Fruit fly (Drosophila melanogaster) whole organism, embryonic: ENCODE measurements around the gene BTBD9.

ENCODE experiments used
- Ada2b ChIP-seq: fragments of 200-800 bp; sonication (Bioruptor generic); IDR thresholded peaks from 2 replicates; pipeline ENCODE4 v1.3.6; 2022; ENCODE audit warnings: missing biosample characterization, missing genetic modification characterization
- Awh ChIP-seq: fragments of 200-800 bp; sonication (Bioruptor generic); IDR thresholded peaks from 2 replicates; pipeline ENCODE4, ENCODE4 v1.3.6; 2022; ENCODE audit warnings: missing biosample characterization, missing genetic modification characterization
- Bdp1 ChIP-seq: fragments of 200-800 bp; sonication (Bioruptor generic); optimal IDR thresholded peaks from 3 replicates; lab custom pipeline; 2016; ENCODE audit warnings: missing biosample characterization, missing genetic modification characterization
- Blimp-1 ChIP-seq: fragments of 200-800 bp; sonication (Bioruptor generic); optimal IDR thresholded peaks from 3 replicates; lab custom pipeline; 2018; ENCODE audit warnings: missing biosample characterization, missing genetic modification characterization, mild to moderate bottlenecking, moderate library complexity, missing genetic modification reagents
- CG10209 ChIP-seq: fragments of 200-800 bp; sonication (Bioruptor generic); optimal IDR thresholded peaks from 3 replicates; lab custom pipeline; 2017; ENCODE audit warnings: missing biosample characterization, mild to moderate bottlenecking, missing genetic modification characterization, missing genetic modification reagents
- CG1024 ChIP-seq: fragments of 200-800 bp; sonication (Bioruptor generic); IDR thresholded peaks from 2 replicates; pipeline ENCODE4 v1.3.6; 2022; ENCODE audit warnings: missing biosample characterization, missing genetic modification characterization
- CG11398 ChIP-seq: fragments of 200-800 bp; sonication (Bioruptor generic); optimal IDR thresholded peaks from 2 replicates; lab custom pipeline; 2016; ENCODE audit warnings: missing biosample characterization, missing genetic modification characterization
- CG11723 ChIP-seq: fragments of 200-800 bp; sonication (Bioruptor generic); optimal IDR thresholded peaks from 2 replicates; lab custom pipeline; 2017; ENCODE audit warnings: missing biosample characterization, mild to moderate bottlenecking, missing genetic modification characterization
- CG13296 ChIP-seq: fragments of 200-800 bp; sonication (Bioruptor generic); optimal IDR thresholded peaks from 3 replicates; lab custom pipeline; 2018; ENCODE audit warnings: missing biosample characterization, mild to moderate bottlenecking, missing genetic modification characterization
- CG14667 ChIP-seq: fragments of 200-800 bp; sonication (Bioruptor generic); IDR thresholded peaks from 2 replicates; pipeline ENCODE4 v1.3.6; 2022; ENCODE audit warnings: missing biosample characterization, missing genetic modification characterization
- CG15696 ChIP-seq: fragments of 200-800 bp; sonication (Bioruptor generic); optimal IDR thresholded peaks from 2 replicates; lab custom pipeline; 2019; ENCODE audit warnings: missing biosample characterization, mild to moderate bottlenecking, missing genetic modification characterization, moderate library complexity
- CG17361 ChIP-seq: fragments of 200-800 bp; sonication (Bioruptor generic); IDR thresholded peaks from 3 replicates; pipeline ENCODE4 v1.3.6; 2022; ENCODE audit warnings: missing biosample characterization, missing genetic modification characterization
- CG18619 ChIP-seq: fragments of 200-800 bp; sonication (Bioruptor generic); optimal IDR thresholded peaks from 3 replicates; lab custom pipeline; 2017; ENCODE audit warnings: missing biosample characterization, mild to moderate bottlenecking, missing genetic modification characterization
- CG2875 ChIP-seq: fragments of 200-800 bp; sonication (Bioruptor generic); optimal IDR thresholded peaks from 2 replicates; lab custom pipeline; 2017; ENCODE audit warnings: missing biosample characterization, mild to moderate bottlenecking, missing genetic modification characterization, missing genetic modification reagents
- CG3995 ChIP-seq: fragments of 200-800 bp; sonication (Bioruptor generic); optimal IDR thresholded peaks from 3 replicates; lab custom pipeline; 2016; ENCODE audit warnings: missing biosample characterization, missing genetic modification characterization
- CG7357 ChIP-seq: fragments of 200-800 bp; sonication (Bioruptor generic); IDR thresholded peaks from 3 replicates; pipeline ENCODE4 v1.3.6; 2022; ENCODE audit warnings: missing biosample characterization, missing genetic modification characterization
- CG7372 ChIP-seq: fragments of 200-800 bp; sonication (Bioruptor generic); IDR thresholded peaks from 2 replicates; pipeline ENCODE4 v1.3.6; 2022; ENCODE audit warnings: missing biosample characterization, missing genetic modification characterization
- CG7556 ChIP-seq: fragments of 200-800 bp; sonication (Bioruptor generic); optimal IDR thresholded peaks from 2 replicates; lab custom pipeline; 2017; ENCODE audit warnings: missing biosample characterization, mild to moderate bottlenecking, missing genetic modification characterization
- CG9437 ChIP-seq: fragments of 200-800 bp; sonication (Bioruptor generic); optimal IDR thresholded peaks from 2 replicates; lab custom pipeline; 2018; ENCODE audit warnings: missing biosample characterization, mild to moderate bottlenecking, missing genetic modification characterization
- CG9727 ChIP-seq: fragments of 200-800 bp; sonication (Bioruptor generic); optimal IDR thresholded peaks from 3 replicates; lab custom pipeline; 2017; ENCODE audit warnings: missing biosample characterization, mild to moderate bottlenecking, missing genetic modification characterization
- CoRest ChIP-seq: fragments of 200-800 bp; sonication (Bioruptor generic); optimal IDR thresholded peaks from 3 replicates; lab custom pipeline; 2018; ENCODE audit warnings: missing biosample characterization, mild to moderate bottlenecking, missing genetic modification characterization, moderate library complexity
- Fer2 ChIP-seq: fragments of 200-800 bp; sonication (Bioruptor generic); optimal IDR thresholded peaks from 2 replicates; lab custom pipeline; 2018; ENCODE audit warnings: missing biosample characterization, mild to moderate bottlenecking, missing genetic modification characterization, moderate library complexity
- Fer3 ChIP-seq: fragments of 200-800 bp; sonication (Bioruptor generic); optimal IDR thresholded peaks from 2 replicates; lab custom pipeline; 2018; ENCODE audit warnings: missing biosample characterization, mild to moderate bottlenecking, missing genetic modification characterization, moderate library complexity
- HHEX ChIP-seq: fragments of 200-800 bp; sonication (Bioruptor generic); optimal IDR thresholded peaks from 3 replicates; lab custom pipeline; 2017; ENCODE audit warnings: missing biosample characterization, mild to moderate bottlenecking, missing genetic modification characterization, missing genetic modification reagents
- Hr39 ChIP-seq: fragments of >200 bp; optimal IDR thresholded peaks from 2 replicates; lab custom pipeline; 2017
- MTF-1 ChIP-seq: fragments of 200-800 bp; sonication (Bioruptor generic); optimal IDR thresholded peaks from 2 replicates; lab custom pipeline; 2018; ENCODE audit warnings: missing biosample characterization, mild to moderate bottlenecking, missing genetic modification characterization, borderline replicate concordance
- Rfx ChIP-seq: fragments of 200-800 bp; sonication (Bioruptor generic); IDR thresholded peaks from 2 replicates; pipeline ENCODE4 v1.3.6; 2022; ENCODE audit warnings: missing biosample characterization, missing genetic modification characterization
- Scr ChIP-seq: fragments of 200-800 bp; sonication (Bioruptor generic); IDR thresholded peaks from 2 replicates; pipeline ENCODE4 v1.3.6; 2022; ENCODE audit warnings: missing biosample characterization, missing genetic modification characterization; ENCODE audit not compliant: partially characterized antibody
- Spps ChIP-seq: fragments of 200-800 bp; sonication (Bioruptor generic); optimal IDR thresholded peaks from 2 replicates; lab custom pipeline; 2018; ENCODE audit warnings: missing biosample characterization, mild to moderate bottlenecking, missing genetic modification characterization
- az2 ChIP-seq: fragments of 200-800 bp; sonication (Bioruptor generic); optimal IDR thresholded peaks from 3 replicates; lab custom pipeline; 2016; ENCODE audit warnings: missing biosample characterization, missing genetic modification characterization
- bbx ChIP-seq: fragments of 200-800 bp; sonication (Bioruptor generic); IDR thresholded peaks from 2 replicates; pipeline ENCODE4 v1.3.6; 2022; ENCODE audit warnings: missing biosample characterization, missing genetic modification characterization; ENCODE audit not compliant: partially characterized antibody
- crc ChIP-seq: fragments of 200-800 bp; sonication (Bioruptor generic); optimal IDR thresholded peaks from 2 replicates; lab custom pipeline; 2016; ENCODE audit warnings: missing biosample characterization, missing genetic modification characterization
- fru ChIP-seq: fragments of >200 bp; optimal IDR thresholded peaks from 2 replicates; lab custom pipeline; 2017
- fu2 ChIP-seq: fragments of 200-800 bp; sonication (Bioruptor generic); optimal IDR thresholded peaks from 2 replicates; lab custom pipeline; 2016; ENCODE audit warnings: missing biosample characterization, missing genetic modification characterization
- gcm2 ChIP-seq: fragments of 200-800 bp; sonication (Bioruptor generic); optimal IDR thresholded peaks from 2 replicates; lab custom pipeline; 2016; ENCODE audit warnings: missing biosample characterization, missing genetic modification characterization
- grau ChIP-seq: fragments of 200-800 bp; optimal IDR thresholded peaks from 3 replicates; lab custom pipeline; 2019; ENCODE audit warnings: missing biosample characterization, mild to moderate bottlenecking, missing genetic modification characterization, moderate library complexity
- grn ChIP-seq: fragments of 200-800 bp; sonication (Bioruptor generic); optimal IDR thresholded peaks from 3 replicates; lab custom pipeline; 2017; ENCODE audit warnings: missing biosample characterization, missing genetic modification characterization
- maf-S ChIP-seq: fragments of 200-800 bp; sonication (Bioruptor generic); optimal IDR thresholded peaks from 2 replicates; lab custom pipeline; 2016; ENCODE audit warnings: missing biosample characterization, missing genetic modification characterization
- mam ChIP-seq: fragments of 200-800 bp; sonication (Bioruptor generic); optimal IDR thresholded peaks from 3 replicates; lab custom pipeline; 2016; ENCODE audit warnings: missing biosample characterization, missing genetic modification characterization
- nmo ChIP-seq: fragments of 200-800 bp; sonication (Bioruptor generic); optimal IDR thresholded peaks from 2 replicates; lab custom pipeline; 2018; ENCODE audit warnings: missing biosample characterization, mild to moderate bottlenecking, missing genetic modification characterization, moderate library complexity
- oc ChIP-seq: fragments of 200-800 bp; sonication (Bioruptor generic); optimal IDR thresholded peaks from 2 replicates; lab custom pipeline; 2018; ENCODE audit warnings: missing biosample characterization, mild to moderate bottlenecking, missing genetic modification characterization, moderate library complexity
- onecut ChIP-seq: fragments of 200-800 bp; sonication (Bioruptor generic); IDR thresholded peaks from 2 replicates; pipeline ENCODE4 v1.3.6; 2022; ENCODE audit warnings: missing biosample characterization, missing genetic modification characterization
- pfk ChIP-seq: fragments of 200-800 bp; sonication (Bioruptor generic); optimal IDR thresholded peaks from 2 replicates; lab custom pipeline; 2018; ENCODE audit warnings: missing biosample characterization, mild to moderate bottlenecking, missing genetic modification characterization, moderate library complexity
- pho ChIP-seq: fragments of 200-800 bp; sonication (Bioruptor generic); optimal IDR thresholded peaks from 2 replicates; lab custom pipeline; 2016; ENCODE audit warnings: missing biosample characterization, missing genetic modification characterization
- sim ChIP-seq: fragments of 200-800 bp; sonication (Bioruptor generic); IDR thresholded peaks from 2 replicates; pipeline ENCODE4 v1.3.6; 2022; ENCODE audit warnings: missing biosample characterization, missing genetic modification characterization
- sqz ChIP-seq: fragments of 200-800 bp; sonication (Bioruptor generic); optimal IDR thresholded peaks from 3 replicates; lab custom pipeline; 2018; ENCODE audit warnings: missing biosample characterization, mild to moderate bottlenecking, missing genetic modification characterization
- tgo ChIP-seq: fragments of 200-800 bp; sonication (Bioruptor generic); IDR thresholded peaks from 3 replicates; pipeline ENCODE4 v1.3.6; 2022; ENCODE audit warnings: missing biosample characterization, missing genetic modification characterization
- yki ChIP-seq: fragments of >200 bp; optimal IDR thresholded peaks from 3 replicates; lab custom pipeline; 2018

BTBD9 gene

DNA sequence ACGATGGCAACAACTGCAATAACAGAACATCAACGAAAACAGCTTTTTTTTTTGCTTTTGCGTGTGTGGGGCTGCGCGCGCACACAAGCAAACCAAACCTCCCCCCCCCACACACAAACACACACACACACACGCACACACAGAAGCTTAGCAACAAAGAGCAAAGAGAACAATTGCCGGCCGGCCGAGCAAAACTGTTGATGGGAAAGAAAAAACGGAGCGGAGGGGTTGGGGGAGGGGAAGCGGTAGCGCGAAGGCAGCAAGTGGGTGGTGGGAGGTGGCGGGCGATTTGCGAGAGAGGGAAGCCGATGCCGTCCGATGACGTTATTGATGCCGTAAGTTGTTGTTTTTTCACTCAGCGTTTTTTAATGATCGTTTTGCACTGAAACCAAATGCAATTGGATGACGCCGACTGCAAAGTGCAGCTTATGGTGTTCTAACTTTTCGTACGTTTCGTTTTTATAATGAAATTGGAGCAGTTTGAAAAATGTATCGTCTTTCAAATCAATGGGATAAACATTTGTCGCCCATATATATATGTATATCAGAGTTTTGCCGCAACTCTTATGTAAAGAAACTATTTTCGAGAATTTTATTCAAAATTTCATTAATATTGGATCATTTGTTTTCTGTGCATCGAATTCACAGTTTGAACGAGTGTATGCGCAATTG, 32.5 kb upstream of the BTBD9 start (continued):
- TF ChIP-seq CG15696 (no peak), onecut (GFP tag; lab: Robert Waterston, UW) (peak; percentile 4; the same call in 1 of the 2 replicates), Spps (tag; lab: Kevin White, UChicago) (no peak), fru (lab: Kevin White, UChicago) (no peak), CG7556 (peak; percentile 2), CG17361 (GFP tag; lab: Robert Waterston, UW) (no peak), CG9727 (GFP tag; lab: Kevin White, UChicago) (no peak)

DNA sequence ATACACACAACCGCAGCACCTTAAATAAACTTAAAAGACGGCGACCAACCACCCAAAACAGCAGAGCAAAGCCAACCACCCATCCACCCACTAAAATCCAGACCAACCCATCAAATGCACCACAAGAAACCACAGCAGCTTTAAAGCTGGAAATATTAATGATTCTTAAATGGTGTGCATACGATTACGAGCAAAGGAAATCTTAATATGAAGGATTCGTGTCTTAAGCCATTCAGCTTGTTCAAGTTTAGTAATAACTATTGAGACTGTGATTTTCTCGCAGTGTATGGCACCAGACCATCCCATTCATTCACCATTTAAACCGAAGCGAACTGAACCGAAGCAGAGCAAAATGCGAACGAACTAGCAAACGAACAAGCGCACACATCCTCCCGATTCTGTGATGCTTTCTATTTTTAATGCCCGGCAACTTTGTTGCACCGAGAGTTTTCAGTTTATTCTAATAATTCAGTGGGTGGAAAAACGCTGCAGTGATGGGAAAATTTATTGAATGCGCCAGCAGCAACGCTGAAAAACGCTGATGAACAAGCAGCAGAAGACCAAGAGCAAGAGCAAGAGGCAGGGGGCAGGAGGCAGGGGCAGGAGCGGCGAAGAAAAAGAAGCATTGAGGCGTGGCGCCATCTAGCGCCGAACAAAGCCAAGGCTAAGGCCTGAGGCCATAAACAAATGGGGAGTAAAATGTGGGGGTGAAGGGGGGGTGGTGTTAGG, 30.8 kb upstream of the BTBD9 start:
- TF ChIP-seq az2 = peak; percentile 68
- peak; percentile 86 for TF ChIP-seq CoRest (tag; lab: Kevin White, UChicago)
- TF ChIP-seq grn (GFP tag; lab: Kevin White, UChicago) = no peak
- peak; percentile 35 for TF ChIP-seq crc (GFP tag; lab: Kevin White, UChicago)
- TF ChIP-seq CG9437 (GFP tag; lab: Kevin White, UChicago) = peak; percentile 70
- peak; percentile 84 for TF ChIP-seq tgo (GFP tag; lab: Robert Waterston, UW)
- peak; percentile 72 for TF ChIP-seq CG7357 (GFP tag; lab: Robert Waterston, UW)
- peak; percentile 80 for TF ChIP-seq CG18619 (GFP tag; lab: Kevin White, UChicago)
- no peak for TF ChIP-seq Hr39 (lab: Kevin White, UChicago)
- peak; percentile 59 for TF ChIP-seq gcm2 (GFP tag; lab: Kevin White, UChicago)
- TF ChIP-seq grau (tag; lab: Kevin White, UChicago) = peak; percentile 87
- peak; percentile 82 for TF ChIP-seq CG2875 (GFP tag; lab: Kevin White, UChicago)
- peak; percentile 89 for TF ChIP-seq Fer3
- TF ChIP-seq fu2 (GFP tag; lab: Kevin White, UChicago) = peak; percentile 83
- TF ChIP-seq CG3995 (GFP tag; lab: Kevin White, UChicago) = no peak
- TF ChIP-seq CG14667 = peak; percentile 83
- peak; percentile 41; the same call in 1 of the 2 replicates for TF ChIP-seq sim (GFP tag; lab: Robert Waterston, UW)
- peak; percentile 74 for TF ChIP-seq CG13296
- peak; percentile 65 for TF ChIP-seq CG11723
- TF ChIP-seq sqz (GFP tag; lab: Kevin White, UChicago) = peak; percentile 71
- TF ChIP-seq HHEX (GFP tag; lab: Kevin White, UChicago) = peak; percentile 89
- TF ChIP-seq mam = peak; percentile 68
- TF ChIP-seq CG7372 (GFP tag; lab: Robert Waterston, UW) = peak; percentile 78
- TF ChIP-seq Ada2b = peak; percentile 85
- TF ChIP-seq CG11398 = peak; percentile 83
- TF ChIP-seq nmo (GFP tag; lab: Kevin White, UChicago) = peak; percentile 91
- TF ChIP-seq maf-S (GFP tag; lab: Kevin White, UChicago) = peak; percentile 60
- peak; percentile 90 for TF ChIP-seq oc
- peak; percentile 72 for TF ChIP-seq Bdp1 (GFP tag; lab: Kevin White, UChicago)
- peak; percentile 85 for TF ChIP-seq CG10209 (GFP tag; lab: Kevin White, UChicago)
- TF ChIP-seq CG1024 (GFP tag; lab: Robert Waterston, UW) = peak; percentile 81
- TF ChIP-seq Rfx (GFP tag; lab: Robert Waterston, UW) = peak; percentile 83
- TF ChIP-seq yki = no peak
- peak; percentile 80 for TF ChIP-seq pho (GFP tag; lab: Kevin White, UChicago)
- no peak for TF ChIP-seq bbx (GFP tag; lab: Robert Waterston, UW)
- peak; percentile 90 for TF ChIP-seq Blimp-1 (GFP tag; lab: Kevin White, UChicago)
- TF ChIP-seq Fer2 (tag; lab: Kevin White, UChicago) = peak; percentile 65
- peak; percentile 74 for TF ChIP-seq MTF-1 (GFP tag; lab: Kevin White, UChicago)
- no peak for TF ChIP-seq Scr
- no peak for TF ChIP-seq pfk (GFP tag; lab: Kevin White, UChicago)
- no peak for TF ChIP-seq fru (lab: Kevin White, UChicago)
- TF ChIP-seq Awh = peak; percentile 89
